Fruit fly (Drosophila melanogaster) whole organism, embryonic: Measurements from ENCODE around the gene Spn28Dc.
A peak's percentile ranks its signal among the peaks of the same experiment; 100 is the strongest.

Source experiments
- CG11247 ChIP-seq: fragments of 200-800 bp; sonication (Bioruptor generic); IDR thresholded peaks from 2 replicates; pipeline ENCODE4 v1.3.6; 2022; ENCODE audit warnings: missing biosample characterization, missing genetic modification characterization
- CG11695 ChIP-seq: fragments of 200-800 bp; sonication (Bioruptor generic); IDR thresholded peaks from 3 replicates; pipeline ENCODE4 v1.3.6; 2022; ENCODE audit warnings: missing biosample characterization, missing genetic modification characterization
- CG13296 ChIP-seq: fragments of 200-800 bp; sonication (Bioruptor generic); optimal IDR thresholded peaks from 3 replicates; lab custom pipeline; 2018; ENCODE audit warnings: missing biosample characterization, mild to moderate bottlenecking, missing genetic modification characterization
- CG14860 ChIP-seq: fragments of 200-800 bp; sonication (Bioruptor generic); IDR thresholded peaks from 3 replicates; pipeline ENCODE4 v1.3.6; 2022; ENCODE audit warnings: missing biosample characterization, missing genetic modification characterization; ENCODE audit not compliant: partially characterized antibody
- CG1529 ChIP-seq: fragments of 200-800 bp; sonication (Bioruptor generic); optimal IDR thresholded peaks from 3 replicates; lab custom pipeline; 2018; ENCODE audit warnings: missing biosample characterization, missing genetic modification characterization
- CG2116 ChIP-seq: fragments of 200-800 bp; sonication (Bioruptor generic); optimal IDR thresholded peaks from 3 replicates; lab custom pipeline; 2018; ENCODE audit warnings: missing biosample characterization, mild to moderate bottlenecking, missing genetic modification characterization
- CG3163 ChIP-seq: fragments of 200-800 bp; sonication (Bioruptor generic); optimal IDR thresholded peaks from 3 replicates; lab custom pipeline; 2016; ENCODE audit warnings: missing biosample characterization, missing genetic modification characterization
- CG32767 ChIP-seq: fragments of 200-800 bp; sonication (Bioruptor generic); IDR thresholded peaks from 2 replicates; pipeline ENCODE4 v1.3.6; 2022; ENCODE audit warnings: missing biosample characterization, missing genetic modification characterization
- CG32772 ChIP-seq: fragments of 200-800 bp; sonication (Bioruptor generic); IDR thresholded peaks from 2 replicates; pipeline ENCODE4 v1.3.6; 2022; ENCODE audit warnings: missing biosample characterization, missing genetic modification characterization
- CG33213 ChIP-seq: fragments of 200-800 bp; sonication (Bioruptor generic); optimal IDR thresholded peaks from 3 replicates; lab custom pipeline; 2016; ENCODE audit warnings: missing biosample characterization, missing genetic modification characterization
- CG34376 ChIP-seq: fragments of 200-800 bp; sonication (Bioruptor generic); optimal IDR thresholded peaks from 2 replicates; lab custom pipeline; 2018; ENCODE audit warnings: missing biosample characterization, mild to moderate bottlenecking, missing genetic modification characterization
- CG3838 ChIP-seq: fragments of 200-800 bp; sonication (Bioruptor generic); optimal IDR thresholded peaks from 3 replicates; lab custom pipeline; 2016; ENCODE audit warnings: missing biosample characterization, missing genetic modification characterization
- CG3995 ChIP-seq: fragments of 200-800 bp; sonication (Bioruptor generic); optimal IDR thresholded peaks from 3 replicates; lab custom pipeline; 2016; ENCODE audit warnings: missing biosample characterization, missing genetic modification characterization
- CG43689 ChIP-seq: fragments of 200-800 bp; sonication (Bioruptor generic); IDR thresholded peaks from 2 replicates; pipeline ENCODE4 v1.3.6; 2022; ENCODE audit warnings: missing biosample characterization, missing genetic modification characterization
- CG4854 ChIP-seq: fragments of 200-800 bp; sonication (Bioruptor generic); optimal IDR thresholded peaks from 2 replicates; lab custom pipeline; 2016; ENCODE audit warnings: missing biosample characterization, missing genetic modification characterization, inconsistent platforms
- CG6272 ChIP-seq: fragments of 200-800 bp; sonication (Bioruptor generic); IDR thresholded peaks from 2 replicates; pipeline ENCODE4 v1.3.6; 2022; ENCODE audit warnings: missing biosample characterization, missing genetic modification characterization
- CG6813 ChIP-seq: fragments of 200-800 bp; sonication (Bioruptor generic); optimal IDR thresholded peaks from 2 replicates; lab custom pipeline; 2017; ENCODE audit warnings: missing biosample characterization, missing genetic modification characterization, mild to moderate bottlenecking, moderate library complexity, missing genetic modification reagents
- CG7271 ChIP-seq: fragments of 200-800 bp; sonication (Bioruptor generic); optimal IDR thresholded peaks from 2 replicates; lab custom pipeline; 2018; ENCODE audit warnings: missing biosample characterization, mild to moderate bottlenecking, missing genetic modification characterization, moderate library complexity
- CG9797 ChIP-seq: fragments of 200-800 bp; sonication (Bioruptor generic); optimal IDR thresholded peaks from 3 replicates; lab custom pipeline; 2018; ENCODE audit warnings: missing biosample characterization, mild to moderate bottlenecking, missing genetic modification characterization
- Camta ChIP-seq: fragments of 200-800 bp; sonication (Bioruptor generic); optimal IDR thresholded peaks from 2 replicates; lab custom pipeline; 2016; ENCODE audit warnings: missing biosample characterization, missing genetic modification characterization
- CrebB ChIP-seq: fragments of 200-800 bp; sonication (Bioruptor generic); optimal IDR thresholded peaks from 3 replicates; lab custom pipeline; 2018; ENCODE audit warnings: missing biosample characterization, mild to moderate bottlenecking, missing genetic modification characterization
- Dip3 ChIP-seq: fragments of 200-800 bp; sonication (Bioruptor generic); optimal IDR thresholded peaks from 3 replicates; lab custom pipeline; 2016; ENCODE audit warnings: missing biosample characterization, missing genetic modification characterization
- E2f2 ChIP-seq: fragments of 200-800 bp; sonication (Bioruptor generic); IDR thresholded peaks from 2 replicates; pipeline ENCODE4 v1.3.6; 2022; ENCODE audit warnings: missing biosample characterization, missing genetic modification characterization
- Eip74EF ChIP-seq, 2 experiments: fragments of 200-800 bp in 1 of 2; fragments of >200 bp in 1 of 2; sonication (Bioruptor generic) in 1 of 2; optimal IDR thresholded peaks; 2 replicates each; lab custom pipeline; 2017 to 2019; ENCODE audit warnings: missing biosample characterization in 2 of 2, missing genetic modification characterization in 2 of 2, mild to moderate bottlenecking in 1 of 2, moderate library complexity in 1 of 2
- HmgZ ChIP-seq: fragments of 200-800 bp; sonication (Bioruptor generic); optimal IDR thresholded peaks from 2 replicates; lab custom pipeline; 2018; ENCODE audit warnings: missing biosample characterization, mild to moderate bottlenecking, missing genetic modification characterization
- Hr3 ChIP-seq: fragments of 200-800 bp; sonication (Bioruptor generic); optimal IDR thresholded peaks from 3 replicates; lab custom pipeline; 2016; ENCODE audit warnings: missing biosample characterization, missing genetic modification characterization
- Kr ChIP-seq: fragments of 200-800 bp; sonication (Bioruptor generic); optimal IDR thresholded peaks from 2 replicates; lab custom pipeline; 2017; ENCODE audit warnings: missing biosample characterization, mild to moderate bottlenecking, missing genetic modification characterization
- Oaz ChIP-seq: fragments of 200-800 bp; sonication (Bioruptor generic); IDR thresholded peaks from 2 replicates; pipeline ENCODE4 v1.3.6; 2022; ENCODE audit warnings: missing biosample characterization, missing genetic modification characterization
- Opbp ChIP-seq: fragments of 200-800 bp; sonication (Bioruptor generic); IDR thresholded peaks from 3 replicates; pipeline ENCODE4 v1.3.6; 2022; ENCODE audit warnings: missing biosample characterization, missing genetic modification characterization; ENCODE audit not compliant: partially characterized antibody
- Six4 ChIP-seq: fragments of 200-800 bp; sonication (Bioruptor generic); optimal IDR thresholded peaks from 2 replicates; lab custom pipeline; 2016; ENCODE audit warnings: missing biosample characterization, missing genetic modification characterization
- Ssrp ChIP-seq: fragments of 200-800 bp; sonication (Bioruptor generic); optimal IDR thresholded peaks from 2 replicates; lab custom pipeline; 2018; ENCODE audit warnings: missing biosample characterization, mild to moderate bottlenecking, missing genetic modification characterization, moderate library complexity
- Usf ChIP-seq: fragments of 200-800 bp; sonication (Bioruptor generic); optimal IDR thresholded peaks from 2 replicates; lab custom pipeline; 2017; ENCODE audit warnings: missing genotype, missing biosample characterization, missing genetic modification characterization
- Vsx1 ChIP-seq: fragments of 200-800 bp; sonication (Bioruptor generic); optimal IDR thresholded peaks from 2 replicates; lab custom pipeline; 2017; ENCODE audit warnings: missing biosample characterization, mild to moderate bottlenecking, missing genetic modification characterization, missing genetic modification reagents
- ase ChIP-seq: fragments of 200-800 bp; sonication (Bioruptor generic); IDR thresholded peaks from 3 replicates; pipeline ENCODE4 v1.3.6; 2022; ENCODE audit warnings: missing biosample characterization, missing genetic modification characterization
- bbx ChIP-seq: fragments of 200-800 bp; sonication (Bioruptor generic); IDR thresholded peaks from 2 replicates; pipeline ENCODE4 v1.3.6; 2022; ENCODE audit warnings: missing biosample characterization, missing genetic modification characterization; ENCODE audit not compliant: partially characterized antibody
- crol ChIP-seq: fragments of 200-800 bp; sonication (Bioruptor generic); IDR thresholded peaks from 2 replicates; pipeline ENCODE4 v1.3.6; 2022; ENCODE audit warnings: missing biosample characterization, missing genetic modification characterization
- fd64A ChIP-seq: fragments of 200-800 bp; sonication (Bioruptor generic); optimal IDR thresholded peaks from 3 replicates; lab custom pipeline; 2018; ENCODE audit warnings: missing biosample characterization, mild to moderate bottlenecking, missing genetic modification characterization
- fu2 ChIP-seq: fragments of 200-800 bp; sonication (Bioruptor generic); optimal IDR thresholded peaks from 2 replicates; lab custom pipeline; 2016; ENCODE audit warnings: missing biosample characterization, missing genetic modification characterization
- gem ChIP-seq: fragments of 200-800 bp; sonication (Bioruptor generic); optimal IDR thresholded peaks from 2 replicates; lab custom pipeline; 2019; ENCODE audit warnings: missing biosample characterization, mild to moderate bottlenecking, missing genetic modification characterization, moderate library complexity
- h ChIP-seq: fragments of >200 bp; optimal IDR thresholded peaks from 2 replicates; lab custom pipeline; 2017
- hth ChIP-seq: fragments of >200 bp; optimal IDR thresholded peaks from 2 replicates; lab custom pipeline; 2017; ENCODE audit warnings: inconsistent platforms
- lilli ChIP-seq: fragments of 200-800 bp; sonication (Bioruptor generic); optimal IDR thresholded peaks from 3 replicates; lab custom pipeline; 2016; ENCODE audit warnings: missing biosample characterization, missing genetic modification characterization
- mirr ChIP-seq: fragments of 200-800 bp; sonication (Bioruptor generic); optimal IDR thresholded peaks from 3 replicates; lab custom pipeline; 2018; ENCODE audit warnings: missing biosample characterization, mild to moderate bottlenecking, missing genetic modification characterization
- ro ChIP-seq: fragments of 200-800 bp; sonication (Bioruptor generic); IDR thresholded peaks from 2 replicates; pipeline ENCODE4 v1.3.6; 2022; ENCODE audit warnings: missing biosample characterization, missing genetic modification characterization
- row ChIP-seq: fragments of 200-800 bp; sonication (Bioruptor generic); IDR thresholded peaks from 3 replicates; pipeline ENCODE4 v1.3.6; 2022; ENCODE audit warnings: missing biosample characterization, missing genetic modification characterization
- ssp ChIP-seq: fragments of 200-800 bp; sonication (Bioruptor generic); IDR thresholded peaks from 2 replicates; pipeline ENCODE4 v1.3.6; 2022; ENCODE audit warnings: missing biosample characterization, missing genetic modification characterization
- toy ChIP-seq: fragments of 200-800 bp; sonication (Bioruptor generic); IDR thresholded peaks from 2 replicates; pipeline ENCODE4 v1.3.6; 2022; ENCODE audit warnings: missing biosample characterization, missing genetic modification characterization
- unc-4 ChIP-seq: fragments of 200-800 bp; sonication (Bioruptor generic); IDR thresholded peaks from 2 replicates; pipeline ENCODE4 v1.3.6; 2022; ENCODE audit warnings: missing biosample characterization, missing genetic modification characterization; ENCODE audit not compliant: partially characterized antibody
- zfh1 ChIP-seq: fragments of 200-800 bp; sonication (Bioruptor generic); IDR thresholded peaks from 3 replicates; pipeline ENCODE4 v1.3.6; 2022; ENCODE audit warnings: missing biosample characterization, missing genetic modification characterization

The Spn28Dc gene

DNA sequence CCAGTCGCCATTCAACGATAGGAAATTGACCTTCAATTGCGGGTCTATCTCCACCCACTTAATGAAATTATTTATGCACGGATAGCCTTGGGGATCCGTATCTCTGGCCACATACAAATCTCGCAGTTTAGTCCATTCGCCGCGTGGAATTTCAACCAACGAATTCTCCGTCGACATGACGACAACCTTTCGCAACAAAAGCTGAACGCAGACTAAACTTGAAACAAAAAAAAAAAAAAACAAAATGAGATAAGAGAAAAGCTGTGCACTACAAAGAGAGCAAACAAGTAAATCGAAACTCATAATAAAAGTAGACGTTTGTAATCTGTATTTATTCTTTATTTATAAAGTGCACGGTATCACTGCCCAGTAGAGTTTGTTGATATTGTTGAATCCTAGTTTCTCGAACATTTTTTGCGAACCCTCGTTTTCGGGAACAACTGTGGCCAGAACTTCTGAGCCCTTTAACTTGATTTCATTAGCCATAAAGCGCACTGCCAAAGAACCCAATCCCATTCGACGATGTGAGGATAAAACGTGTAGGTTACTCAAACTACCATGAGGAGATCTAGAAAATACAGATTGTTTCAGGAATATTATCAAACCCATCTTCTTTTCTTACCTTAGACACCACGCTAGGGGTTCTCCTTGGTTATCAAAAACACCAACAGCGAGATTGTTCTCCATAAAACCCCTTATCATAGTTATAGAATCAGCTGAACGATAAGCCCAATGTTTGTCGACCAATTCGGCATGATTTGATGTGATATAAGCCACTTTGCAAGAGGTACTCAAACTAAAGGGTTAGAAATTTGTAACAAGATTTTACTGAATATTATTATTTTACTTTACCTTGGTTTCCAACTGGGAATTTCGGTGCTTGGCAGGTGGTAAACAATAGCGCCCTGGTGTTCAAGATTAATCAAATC is 2.5 kb upstream of the Spn28Dc start, which contains the start of gene CG12560 (continued):
- TF ChIP-seq CG11695 (peak; percentile 26; the same call in 1 of the 3 replicates), CG43689 (GFP tag; lab: Robert Waterston, UW) (peak; percentile 33; the same call in 1 of the 2 replicates), Hr3 (GFP tag; lab: Kevin White, UChicago) (no peak), fd64A (GFP tag; lab: Kevin White, UChicago) (no peak), ase (GFP tag; lab: Robert Waterston, UW) (no peak), CG6272 (no peak), ssp (GFP tag; lab: Robert Waterston, UW) (no peak), Dip3 (no peak), CG3995 (GFP tag; lab: Kevin White, UChicago) (no peak), CG32767 (GFP tag; lab: Robert Waterston, UW) (no peak), Vsx1 (GFP tag; lab: Kevin White, UChicago) (no peak), CG13296 (GFP tag; lab: Kevin White, UChicago) (no peak), Oaz (GFP tag; lab: Robert Waterston, UW) (no peak), CG11247 (no peak), Kr (GFP tag; lab: Kevin White, UChicago) (no peak), zfh1 (0 out of 3 replicates have a peak, but pooled peaks have one; percentile 14), CG3838 (GFP tag; lab: Kevin White, UChicago) (peak; percentile 15), bbx (GFP tag; lab: Robert Waterston, UW) (no peak; the same call in 1 of the 2 replicates), CG2116 (GFP tag; lab: Kevin White, UChicago) (no peak), CG1529 (GFP tag; lab: Kevin White, UChicago) (no peak), CG33213 (GFP tag; lab: Kevin White, UChicago) (no peak), CG3163 (GFP tag; lab: Kevin White, UChicago) (peak; percentile 95), fu2 (GFP tag; lab: Kevin White, UChicago) (no peak), E2f2 (GFP tag; lab: Robert Waterston, UW) (peak; percentile 18; the same call in 1 of the 2 replicates), Camta (peak; percentile 20), CG7271 (tag; lab: Kevin White, UChicago) (no peak), CG9797 (no peak), CG32772 (GFP tag; lab: Robert Waterston, UW) (peak; percentile 68), lilli (GFP tag; lab: Kevin White, UChicago) (peak; percentile 24), Eip74EF (GFP tag; optimal IDR thresholded peaks at IDR 0.05; lab: Kevin White, UChicago) (no peak), hth (lab: Kevin White, UChicago) (no peak), toy (GFP tag; lab: Robert Waterston, UW) (no peak), CG34376 (peak; percentile 45), CG6813 (GFP tag; lab: Kevin White, UChicago) (no peak), ro (GFP tag; lab: Robert Waterston, UW) (no peak), CG4854 (GFP tag; lab: Kevin White, UChicago) (no peak), HmgZ (tag; lab: Kevin White, UChicago) (peak; percentile 8), Usf (GFP tag; lab: Kevin White, UChicago) (no peak), gem (tag; lab: Kevin White, UChicago) (peak; percentile 24), mirr (GFP tag; lab: Kevin White, UChicago) (no peak), Six4 (no peak), row (GFP tag; lab: Robert Waterston, UW) (peak; percentile 43; the same call in 1 of the 3 replicates), Opbp (GFP tag; lab: Robert Waterston, UW) (0 out of 3 replicates have a peak, but pooled peaks have one; percentile 38), Ssrp (tag; lab: Kevin White, UChicago) (no peak), CrebB (tag; lab: Kevin White, UChicago) (peak; percentile 13), unc-4 (GFP tag; lab: Robert Waterston, UW) (no peak), crol (no peak), CG14860 (GFP tag; lab: Robert Waterston, UW) (no peak), h (lab: Kevin White, UChicago) (no peak)
